Worm (Caenorhabditis elegans): ENCODE data around the gene K08H2.2.

Gene K08H2.2

DNA sequence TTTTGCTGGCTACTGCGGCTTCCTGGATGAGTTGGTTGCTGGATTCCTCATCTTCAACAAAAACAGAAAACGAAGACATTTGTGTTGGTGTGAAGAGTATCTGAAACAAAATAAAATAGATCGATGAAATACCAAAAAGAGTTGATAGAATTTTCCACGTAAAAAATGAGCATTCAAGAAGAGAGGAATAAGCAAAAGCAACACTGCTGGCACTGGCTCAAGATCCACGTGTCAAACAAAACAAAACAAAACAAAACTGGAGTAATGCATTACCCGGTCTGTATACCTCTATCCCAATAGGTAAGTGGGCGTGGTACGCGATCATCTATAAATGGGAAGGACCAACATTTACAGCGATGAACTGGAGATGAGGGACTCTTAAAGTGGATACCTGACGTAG, at the start of gene K08H2.2:
Gene K08H2.2 (minus strand): TSS at position 101 of the 400 bp plus-strand sequence.
- no peak for TF ChIP-seq him-1 (tag; optimal IDR thresholded peaks at IDR 0.05)
- no peak for TF ChIP-seq dao-5 (tag; optimal IDR thresholded peaks at IDR 0.05)
- TF ChIP-seq W03F9.2 (tag; optimal IDR thresholded peaks at IDR 0.05) = no peak

DNA sequence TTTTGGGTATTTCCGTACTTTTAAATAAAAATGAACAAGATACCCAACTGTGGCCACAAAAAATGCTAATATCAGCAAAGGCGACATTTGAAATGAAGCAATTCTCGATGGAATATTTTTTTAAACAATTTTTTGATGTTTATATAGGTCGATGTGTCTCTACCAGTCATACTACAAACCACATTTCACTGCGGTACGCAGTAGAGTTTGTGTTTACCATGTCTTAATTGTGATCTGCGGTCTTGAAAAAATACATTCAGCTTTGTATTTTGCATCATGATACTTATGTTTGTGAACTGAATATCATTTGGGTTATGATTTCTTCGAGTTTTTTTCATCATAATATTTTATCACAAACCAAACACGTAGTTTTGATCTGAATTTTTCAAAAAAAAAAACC, 49.3 kb upstream of the K08H2.2 start, which contains the start of gene cyp-14A4:
Gene cyp-14A4 (minus strand): TSS at position 107 of the 400 bp plus-strand sequence.
- TF ChIP-seq W03F9.2 (tag; optimal IDR thresholded peaks at IDR 0.05) (no peak), dao-5 (tag; optimal IDR thresholded peaks at IDR 0.05) (no peak), him-1 (tag; optimal IDR thresholded peaks at IDR 0.05) (no peak)

DNA sequence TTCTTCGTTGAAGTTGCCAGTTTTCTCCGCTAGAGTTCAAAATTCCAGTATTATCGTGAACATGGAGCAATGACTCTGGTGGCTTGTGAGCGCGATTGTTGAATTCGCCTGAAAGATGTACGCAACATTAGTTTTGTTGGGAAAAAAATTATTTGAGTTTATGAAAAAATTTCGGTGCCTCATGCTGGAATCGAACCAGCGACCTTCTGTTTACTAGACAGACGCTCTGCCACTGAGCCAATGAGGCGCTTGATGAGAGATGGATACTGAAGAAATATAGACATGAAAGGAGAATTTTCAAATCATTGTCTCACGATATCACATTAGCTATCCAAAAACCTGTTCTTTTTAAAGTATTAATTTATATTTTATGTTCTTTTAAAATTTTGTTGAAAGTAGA, 48.7 kb upstream of the K08H2.2 start:
- no peak for TF ChIP-seq W03F9.2 (tag; optimal IDR thresholded peaks at IDR 0.05)
- TF ChIP-seq him-1 (tag; optimal IDR thresholded peaks at IDR 0.05) = no peak
- TF ChIP-seq dao-5 (tag; optimal IDR thresholded peaks at IDR 0.05) = no peak

- TF ChIP-seq dao-5 (tag; optimal IDR thresholded peaks at IDR 0.05) (no peak), him-1 (tag; optimal IDR thresholded peaks at IDR 0.05) (no peak), W03F9.2 (tag; optimal IDR thresholded peaks at IDR 0.05) (no peak)
These were observed 44.1 kb upstream of the K08H2.2 start, which contains the start of gene phf-33 for ce11 chrX:13278876-13279275. Gene phf-33 (minus strand): TSS chrX:13278976.

ce11 chrX:13274102-13274501, 39.3 kb upstream of the K08H2.2 start, which contains the start of gene cyp-14A3:
Gene cyp-14A3 (minus strand): TSS chrX:13274202.
- TF ChIP-seq W03F9.2 (tag; optimal IDR thresholded peaks at IDR 0.05) = no peak
- no peak for TF ChIP-seq dao-5 (tag; optimal IDR thresholded peaks at IDR 0.05)
- no peak for TF ChIP-seq him-1 (tag; optimal IDR thresholded peaks at IDR 0.05)

DNA sequence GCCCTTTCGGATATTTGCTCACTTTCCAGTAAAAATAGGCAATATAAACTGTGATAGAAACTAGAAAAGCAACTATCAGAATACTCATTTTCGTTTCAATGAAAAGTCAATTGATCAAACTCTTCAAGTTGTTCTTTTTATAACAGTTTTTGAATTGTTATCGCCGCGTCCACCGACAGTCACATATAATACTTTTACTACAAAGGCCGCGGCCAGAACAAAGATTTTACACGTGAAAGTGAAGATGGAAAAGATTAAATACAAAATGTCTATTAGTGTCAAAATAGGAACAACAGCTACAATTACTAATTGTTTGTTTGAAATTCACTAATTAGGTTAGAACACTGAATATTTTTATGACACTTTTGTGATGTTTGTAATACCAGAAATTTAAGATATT, 34.8 kb upstream of the K08H2.2 start, which contains the start of gene cyp-14A2:
Gene cyp-14A2 (minus strand): TSS at position 101 of the 400 bp plus-strand sequence.
- no peak for TF ChIP-seq him-1 (tag; optimal IDR thresholded peaks at IDR 0.05)
- TF ChIP-seq dao-5 (tag; optimal IDR thresholded peaks at IDR 0.05) = no peak
- no peak for TF ChIP-seq W03F9.2 (tag; optimal IDR thresholded peaks at IDR 0.05)

DNA sequence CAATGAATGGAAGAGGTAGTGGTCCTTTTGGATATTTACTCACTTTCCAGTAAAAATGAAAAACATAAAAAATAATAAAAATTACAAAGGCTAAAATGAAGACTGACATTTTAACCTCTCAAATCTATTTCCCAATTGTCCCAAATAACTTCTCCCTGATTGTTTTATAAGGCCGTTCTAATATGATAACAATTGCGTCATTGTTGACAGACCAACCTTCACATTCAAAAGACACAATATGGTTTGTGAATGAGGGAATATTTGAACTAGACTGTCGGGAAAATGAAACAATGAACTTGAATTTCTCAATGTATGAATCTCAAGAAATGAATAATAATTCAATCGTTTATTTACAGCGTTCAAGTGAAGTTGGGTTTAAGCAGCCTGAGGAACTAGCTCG, 32.5 kb upstream of the K08H2.2 start, which contains the start of gene cyp-14A1:
Gene cyp-14A1 (minus strand): TSS at position 126 of the 400 bp plus-strand sequence.
- TF ChIP-seq W03F9.2 (tag; optimal IDR thresholded peaks at IDR 0.05) (no peak), dao-5 (tag; optimal IDR thresholded peaks at IDR 0.05) (no peak), him-1 (tag; optimal IDR thresholded peaks at IDR 0.05) (no peak)

DNA sequence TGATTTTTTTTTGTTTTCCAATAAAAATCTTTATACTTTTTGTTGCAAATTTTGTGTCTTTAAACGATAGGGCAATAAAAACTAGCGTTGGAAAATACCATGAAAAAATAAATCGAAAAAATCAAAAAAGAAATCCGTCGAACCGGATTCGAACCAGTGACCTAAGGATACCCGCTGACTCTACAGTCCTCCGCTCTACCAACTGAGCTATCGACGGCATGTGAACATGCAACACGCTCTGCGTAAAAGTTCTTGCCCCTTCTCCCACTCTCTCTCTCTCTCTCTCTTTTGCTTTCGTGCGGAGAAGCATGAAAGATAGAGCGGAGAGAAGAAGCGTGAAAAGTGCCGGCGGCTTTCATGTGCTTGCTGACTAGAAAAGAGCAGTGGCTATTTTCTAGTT, 29.8 kb upstream of the K08H2.2 start:
- TF ChIP-seq him-1 (tag; optimal IDR thresholded peaks at IDR 0.05) (peak; percentile 68), dao-5 (tag; optimal IDR thresholded peaks at IDR 0.05) (peak; percentile 77), W03F9.2 (tag; optimal IDR thresholded peaks at IDR 0.05) (no peak)

DNA sequence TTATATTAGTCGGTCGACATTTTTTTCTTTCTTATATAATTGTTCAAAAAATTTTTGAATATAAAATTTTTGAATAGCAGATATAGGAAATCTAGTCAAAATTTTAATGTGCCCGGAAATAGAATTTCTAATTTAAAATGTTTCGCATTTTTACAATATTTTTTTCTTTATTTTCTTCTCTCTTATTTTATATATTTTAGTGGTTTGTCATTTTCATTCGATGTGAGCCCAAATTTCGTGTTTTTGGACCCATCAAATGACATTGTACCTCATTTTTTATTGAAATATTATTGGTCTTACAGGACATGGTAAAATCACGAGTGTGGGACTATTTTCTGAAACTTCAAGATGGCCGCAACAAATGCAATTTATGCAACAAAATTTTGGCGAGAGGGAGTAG, 27.4 kb upstream of the K08H2.2 start, which contains the start of gene K09A11.1:
Gene K09A11.1 (plus strand): TSS at position 301 of the 400 bp plus-strand sequence.
- TF ChIP-seq him-1 (tag; optimal IDR thresholded peaks at IDR 0.05) (no peak), dao-5 (tag; optimal IDR thresholded peaks at IDR 0.05) (no peak), W03F9.2 (tag; optimal IDR thresholded peaks at IDR 0.05) (no peak)

- TF ChIP-seq W03F9.2 (tag; optimal IDR thresholded peaks at IDR 0.05) (no peak), dao-5 (tag; optimal IDR thresholded peaks at IDR 0.05) (no peak), him-1 (tag; optimal IDR thresholded peaks at IDR 0.05) (no peak)
These were observed 22.8 kb upstream of the K08H2.2 start, which contains the start of gene K08H2.10 for ce11 chrX:13257577-13257976. Gene K08H2.10 (plus strand): TSS chrX:13257806.

DNA sequence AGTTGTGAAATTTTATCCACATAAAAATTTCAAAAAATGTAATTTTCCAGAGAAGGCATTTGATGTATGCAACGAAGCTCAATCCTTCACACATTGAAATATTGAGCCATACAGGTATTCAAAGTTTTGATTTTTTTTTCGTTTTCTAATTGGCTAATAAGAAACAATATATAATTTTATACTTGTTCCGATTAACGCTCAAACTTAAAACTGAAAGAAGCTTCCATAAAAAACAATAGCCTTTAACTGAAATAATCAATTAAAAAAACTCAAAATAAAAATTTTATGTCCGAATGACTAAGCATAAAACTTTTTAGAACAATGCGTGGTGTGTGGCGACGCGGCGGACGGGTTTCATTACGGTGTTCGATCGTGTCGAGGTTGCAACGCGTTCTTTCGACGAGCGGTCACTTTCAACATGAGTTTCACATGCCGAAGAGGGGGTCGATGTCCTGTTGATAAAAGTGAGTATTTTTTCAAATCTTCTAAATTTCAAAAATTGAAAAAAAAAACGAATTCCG, 17.2 kb upstream of the K08H2.2 start, which contains the start of gene nhr-32:
Gene nhr-32 (plus strand): TSS at position 51 of the 521 bp plus-strand sequence.
- TF ChIP-seq W03F9.2 (tag; optimal IDR thresholded peaks at IDR 0.05) (no peak), him-1 (tag; optimal IDR thresholded peaks at IDR 0.05) (no peak), dao-5 (tag; optimal IDR thresholded peaks at IDR 0.05) (no peak)

- TF ChIP-seq W03F9.2 (tag; optimal IDR thresholded peaks at IDR 0.05) (no peak), dao-5 (tag; optimal IDR thresholded peaks at IDR 0.05) (no peak), him-1 (tag; optimal IDR thresholded peaks at IDR 0.05) (no peak)
These were observed 16.6 kb upstream of the K08H2.2 start for ce11 chrX:13251354-13251843.

- no peak for TF ChIP-seq him-1 (tag; optimal IDR thresholded peaks at IDR 0.05)
- TF ChIP-seq dao-5 (tag; optimal IDR thresholded peaks at IDR 0.05) = no peak
- TF ChIP-seq W03F9.2 (tag; optimal IDR thresholded peaks at IDR 0.05) = no peak
These were observed 15.4 kb upstream of the K08H2.2 start for ce11 chrX:13250163-13250562.

- TF ChIP-seq him-1 (tag; optimal IDR thresholded peaks at IDR 0.05) = no peak
- no peak for TF ChIP-seq W03F9.2 (tag; optimal IDR thresholded peaks at IDR 0.05)
- no peak for TF ChIP-seq dao-5 (tag; optimal IDR thresholded peaks at IDR 0.05)
These were observed 14.3 kb upstream of the K08H2.2 start for ce11 chrX:13249102-13249501.

Measured in whole organism, L4/young adult.